Fruit fly (Drosophila melanogaster) whole organism, adult: ENCODE measurements around the gene Tnpo.
A peak's percentile ranks its signal among the peaks of the same experiment; 100 is the strongest.

Source experiments
- CG11617 ChIP-seq: fragments of 200-800 bp; sonication (Bioruptor generic); optimal IDR thresholded peaks from 2 replicates; lab custom pipeline; 2017; ENCODE audit warnings: mild to moderate bottlenecking, missing biosample characterization, missing genetic modification reagents, missing genetic modification characterization
- CG12768 ChIP-seq: fragments of 200-800 bp; sonication (Bioruptor generic); optimal IDR thresholded peaks from 2 replicates; lab custom pipeline; 2017; ENCODE audit warnings: missing biosample characterization, missing genetic modification characterization, mild to moderate bottlenecking, moderate library complexity, missing genetic modification reagents
- CG14711 ChIP-seq: fragments of 200-800 bp; sonication (Bioruptor generic); optimal IDR thresholded peaks from 2 replicates; lab custom pipeline; 2018; ENCODE audit warnings: missing biosample characterization, mild to moderate bottlenecking, missing genetic modification characterization, moderate library complexity
- CG1620 ChIP-seq: fragments of 200-800 bp; sonication (Bioruptor generic); optimal IDR thresholded peaks from 2 replicates; lab custom pipeline; 2016; ENCODE audit warnings: missing biosample characterization, missing genetic modification characterization
- CG33017 ChIP-seq: fragments of 200-800 bp; sonication (Bioruptor generic); optimal IDR thresholded peaks from 2 replicates; lab custom pipeline; 2018; ENCODE audit warnings: missing biosample characterization, mild to moderate bottlenecking, missing genetic modification characterization, moderate library complexity
- CG5204 ChIP-seq: fragments of 200-800 bp; sonication (Bioruptor generic); optimal IDR thresholded peaks from 2 replicates; lab custom pipeline; 2016; ENCODE audit warnings: missing biosample characterization, missing genetic modification characterization
- CG7045 ChIP-seq: fragments of 200-800 bp; sonication (Bioruptor generic); optimal IDR thresholded peaks from 2 replicates; lab custom pipeline; 2017; ENCODE audit warnings: missing biosample characterization, mild to moderate bottlenecking, missing genetic modification characterization
- CG7101 ChIP-seq: fragments of 200-800 bp; sonication (Bioruptor generic); optimal IDR thresholded peaks from 2 replicates; lab custom pipeline; 2018; ENCODE audit warnings: missing biosample characterization, mild to moderate bottlenecking, missing genetic modification characterization, moderate library complexity
- Clk ChIP-seq: fragments of 200-800 bp; sonication (Bioruptor generic); optimal IDR thresholded peaks from 2 replicates; lab custom pipeline; 2017; ENCODE audit warnings: missing biosample characterization, missing genetic modification characterization
- Crg-1 ChIP-seq: fragments of 200-800 bp; sonication (Bioruptor generic); optimal IDR thresholded peaks from 2 replicates; lab custom pipeline; 2016; ENCODE audit warnings: missing biosample characterization, missing genetic modification characterization
- Hr96 ChIP-seq: fragments of 200-800 bp; sonication (Bioruptor generic); optimal IDR thresholded peaks from 2 replicates; lab custom pipeline; 2016; ENCODE audit warnings: missing biosample characterization, missing genetic modification characterization
- Mnt ChIP-seq: fragments of 200-800 bp; sonication (Bioruptor generic); optimal IDR thresholded peaks from 2 replicates; lab custom pipeline; 2016; ENCODE audit warnings: missing biosample characterization, mild to moderate bottlenecking, missing genetic modification characterization
- bab1 ChIP-seq: fragments of 200-800 bp; sonication (Bioruptor generic); optimal IDR thresholded peaks from 3 replicates; lab custom pipeline; 2019; ENCODE audit warnings: missing biosample characterization, mild to moderate bottlenecking, missing genetic modification characterization, moderate library complexity
- cic ChIP-seq: fragments of 200-800 bp; sonication (Bioruptor generic); optimal IDR thresholded peaks from 2 replicates; lab custom pipeline; 2017; ENCODE audit warnings: missing biosample characterization, mild to moderate bottlenecking, missing genetic modification characterization, moderate library complexity
- cnc ChIP-seq, 2 experiments: fragments of >200 bp; optimal IDR thresholded peaks; 2 replicates each; lab custom pipeline; 2017
- kay ChIP-seq: fragments of 200-800 bp; sonication (Bioruptor generic); peaks from one replicate; lab custom pipeline; 2016; ENCODE audit warnings: missing biosample characterization, missing genetic modification characterization, borderline replicate concordance
- ovo ChIP-seq: fragments of 200-800 bp; sonication (Bioruptor generic); optimal IDR thresholded peaks from 2 replicates; lab custom pipeline; 2016; ENCODE audit warnings: missing biosample characterization, missing genetic modification characterization
- pad ChIP-seq: fragments of 200-800 bp; sonication (Bioruptor generic); optimal IDR thresholded peaks from 3 replicates; lab custom pipeline; 2017; ENCODE audit warnings: missing biosample characterization, missing genetic modification characterization, mild to moderate bottlenecking, moderate library complexity, missing genetic modification reagents
- tj ChIP-seq: fragments of 200-800 bp; sonication (Bioruptor generic); optimal IDR thresholded peaks from 3 replicates; lab custom pipeline; 2017; ENCODE audit warnings: missing biosample characterization, mild to moderate bottlenecking, missing genetic modification characterization, moderate library complexity
- toe ChIP-seq: fragments of 200-800 bp; sonication (Bioruptor generic); optimal IDR thresholded peaks from 2 replicates; lab custom pipeline; 2016; ENCODE audit warnings: missing biosample characterization, missing genetic modification characterization

The Tnpo gene

dm6 chr3L:6217806-6218205 lies 24.5 kb downstream of the Tnpo start, which contains the start of gene LanA:
LanA (minus strand) TSS chr3L:6218022.
- TF ChIP-seq tj (GFP tag; lab: Kevin White, UChicago) (peak; percentile 33), CG12768 (GFP tag; lab: Kevin White, UChicago) (no peak)

DNA sequence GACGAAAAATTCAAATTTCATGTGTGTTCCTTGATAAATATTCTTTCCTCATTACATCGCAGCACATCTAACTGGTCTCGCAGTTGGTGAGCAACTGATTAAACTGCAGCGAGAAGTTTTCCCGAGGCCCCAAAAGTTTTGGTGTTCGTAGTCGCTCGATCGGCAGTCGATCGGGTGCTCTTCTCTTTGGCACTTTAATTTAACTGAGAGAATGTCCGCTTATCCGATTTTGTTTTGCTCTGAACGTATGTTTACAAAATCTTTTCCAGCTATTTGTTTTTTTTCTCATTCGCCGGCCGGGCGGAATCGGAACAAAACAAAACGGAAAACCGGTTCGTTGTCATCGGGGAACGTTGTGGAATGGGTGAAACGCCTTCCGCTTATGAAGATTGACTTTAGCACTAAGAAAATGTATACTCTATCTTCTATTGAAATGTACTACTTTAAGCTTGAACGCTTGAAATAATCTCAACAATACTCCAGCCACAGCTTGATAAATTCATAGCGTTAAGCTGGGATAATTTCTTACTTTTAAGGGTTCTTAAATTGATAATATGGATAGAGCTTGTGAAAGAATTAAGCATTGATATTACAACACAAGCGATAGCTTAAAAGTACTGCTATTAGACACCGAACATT lies 25.4 kb downstream of the Tnpo start:
- TF ChIP-seq CG14711 (tag; lab: Kevin White, UChicago) = no peak
- TF ChIP-seq kay (GFP tag; lab: Kevin White, UChicago) = peak; percentile 86

- TF ChIP-seq bab1 (GFP tag; lab: Kevin White, UChicago) = peak; percentile 5
- TF ChIP-seq tj (GFP tag; lab: Kevin White, UChicago) = peak; percentile 87
- TF ChIP-seq CG1620 (GFP tag; lab: Kevin White, UChicago) = peak; percentile 0
- no peak for TF ChIP-seq Clk (GFP tag; lab: Kevin White, UChicago)
- TF ChIP-seq CG12768 (GFP tag; lab: Kevin White, UChicago) = no peak
- no peak for TF ChIP-seq kay (GFP tag; lab: Kevin White, UChicago)
- TF ChIP-seq CG5204 (GFP tag; lab: Kevin White, UChicago) = no peak
These were observed 26.9 kb downstream of the Tnpo start, which contains the start of gene CG33946 for dm6 chr3L:6220187-6220586. CG33946 (plus strand) TSS chr3L:6220578.

DNA sequence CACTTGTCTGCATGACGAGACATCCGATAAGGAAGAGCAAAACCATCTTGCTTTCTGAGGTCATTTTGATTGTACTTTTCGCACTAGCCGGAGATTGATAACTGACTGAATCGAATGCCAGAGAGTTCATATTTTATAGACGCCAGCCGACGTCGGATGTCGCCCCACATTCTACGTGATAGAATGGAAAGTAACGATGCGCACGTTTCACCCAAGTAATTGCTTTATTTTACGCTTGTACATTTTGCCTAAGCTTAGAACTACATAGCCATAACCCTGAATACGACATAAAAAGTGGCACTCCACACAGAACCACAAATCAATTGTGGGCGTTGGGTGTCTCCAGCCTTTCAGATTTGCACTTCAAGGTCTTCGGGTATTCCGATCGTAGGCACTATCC lies 39.0 kb downstream of the Tnpo start, which contains the start of gene CG13299:
Gene CG13299, minus strand, starts transcription at position 101 of the 400 bp plus-strand sequence.
- no peak for TF ChIP-seq Mnt
- TF ChIP-seq CG11617 (GFP tag; lab: Kevin White, UChicago) = no peak
- TF ChIP-seq kay (GFP tag; lab: Kevin White, UChicago) = no peak

- no peak for TF ChIP-seq Crg-1
- no peak for TF ChIP-seq CG7101
- no peak for TF ChIP-seq cic (GFP tag; lab: Kevin White, UChicago)
- TF ChIP-seq tj (GFP tag; lab: Kevin White, UChicago) = no peak
- no peak for TF ChIP-seq cnc (optimal IDR thresholded peaks at IDR 0.05; lab: Kevin White, UChicago)
- TF ChIP-seq CG12768 (GFP tag; lab: Kevin White, UChicago) = no peak
- TF ChIP-seq kay (GFP tag; lab: Kevin White, UChicago) = no peak
- TF ChIP-seq Clk (GFP tag; lab: Kevin White, UChicago) = no peak
- no peak for TF ChIP-seq toe
These were observed 40.0 kb downstream of the Tnpo start, which contains the start of gene BG642312 for dm6 chr3L:6233281-6233680. BG642312 (minus strand) TSS chr3L:6233381.

dm6 chr3L:6234035-6234434 lies 40.8 kb downstream of the Tnpo start, which contains the start of gene CG42714:
CG42714 (minus strand) TSS chr3L:6234056.
- TF ChIP-seq Mnt (no peak), Crg-1 (no peak), CG1620 (GFP tag; lab: Kevin White, UChicago) (no peak), CG12768 (GFP tag; lab: Kevin White, UChicago) (no peak), cic (GFP tag; lab: Kevin White, UChicago) (no peak), CG33017 (no peak), CG7045 (no peak), kay (GFP tag; lab: Kevin White, UChicago) (no peak), pad (no peak), ovo (GFP tag; lab: Kevin White, UChicago) (no peak)

DNA sequence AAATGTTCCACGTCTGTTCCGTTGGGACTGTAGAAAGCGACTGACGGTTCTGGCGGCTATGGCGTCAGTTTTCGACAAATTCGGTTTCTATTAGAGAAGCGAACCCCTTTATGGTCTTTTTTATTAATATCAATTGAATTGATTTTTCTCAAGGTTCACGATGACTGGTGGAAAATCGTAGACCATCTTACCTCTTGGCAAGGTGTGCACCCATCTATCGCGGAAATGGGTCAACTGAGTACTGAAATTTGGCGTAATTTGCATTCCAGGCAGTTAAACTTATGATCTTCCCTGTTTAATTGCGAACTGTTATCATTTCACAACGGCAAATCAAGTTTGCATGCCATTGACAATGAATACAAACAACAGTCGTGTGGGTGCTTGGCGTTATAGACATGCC lies 46.7 kb downstream of the Tnpo start, which contains the start of gene CG10226:
Gene CG10226, minus strand, starts transcription at position 101 of the 400 bp plus-strand sequence.
- TF ChIP-seq CG12768 (GFP tag; lab: Kevin White, UChicago) (no peak), cnc (optimal IDR thresholded peaks at IDR 0.05; lab: Kevin White, UChicago) (no peak), Hr96 (no peak), CG7101 (no peak), CG5204 (GFP tag; lab: Kevin White, UChicago) (no peak), CG1620 (GFP tag; lab: Kevin White, UChicago) (no peak), cic (GFP tag; lab: Kevin White, UChicago) (no peak), kay (GFP tag; lab: Kevin White, UChicago) (no peak)

- TF ChIP-seq CG33017 = no peak
- no peak for TF ChIP-seq CG7045
- no peak for TF ChIP-seq CG14711 (tag; lab: Kevin White, UChicago)
- TF ChIP-seq ovo (GFP tag; lab: Kevin White, UChicago) = no peak
- no peak for TF ChIP-seq bab1 (GFP tag; lab: Kevin White, UChicago)
- no peak for TF ChIP-seq toe
- TF ChIP-seq cnc (optimal IDR thresholded peaks at IDR 0.05; lab: Kevin White, UChicago) = no peak
These were observed 52.4 kb downstream of the Tnpo start, which contains the start of gene Mdr65 for dm6 chr3L:6245646-6246045. Mdr65 (minus strand) TSS chr3L:6245746.
